Worm (Caenorhabditis elegans) whole organism, L2 larva: ENCODE data around the gene C07E3.8.

ENCODE experiments used
- ama-1 ChIP-seq: fragments of 150-350 bp; optimal IDR thresholded peaks from 2 replicates; lab custom pipeline; 2018; ENCODE audit warnings: inconsistent platforms
- ceh-82 ChIP-seq: fragments of 150-350 bp; optimal IDR thresholded peaks from 2 replicates; lab custom pipeline; 2014; ENCODE audit warnings: missing biosample characterization, missing genetic modification characterization
- gmeb-1 ChIP-seq: fragments of 150-350 bp; optimal IDR thresholded peaks from 2 replicates; lab custom pipeline; 2014; ENCODE audit warnings: missing biosample characterization, missing genetic modification characterization
- lin-13 ChIP-seq: fragments of 150-350 bp; optimal IDR thresholded peaks from 2 replicates; lab custom pipeline; 2014; ENCODE audit warnings: missing biosample characterization, missing genetic modification reagents, missing genetic modification characterization
- lin-39 ChIP-seq: fragments of 150-350 bp; optimal IDR thresholded peaks from 2 replicates; lab custom pipeline; 2014; ENCODE audit warnings: missing biosample characterization, missing genetic modification reagents, missing genetic modification characterization
- mbf-1 ChIP-seq: sonication (generic microtip); optimal IDR thresholded peaks from 2 replicates; lab custom pipeline; 2017; ENCODE audit warnings: missing biosample characterization, missing genetic modification characterization
- nhr-10 ChIP-seq: sonication (generic microtip); optimal IDR thresholded peaks from 2 replicates; lab custom pipeline; 2017; ENCODE audit warnings: missing biosample characterization, missing genetic modification characterization
- nhr-12 ChIP-seq: fragments of 150-350 bp; optimal IDR thresholded peaks from 2 replicates; lab custom pipeline; 2014; ENCODE audit warnings: missing biosample characterization, missing genetic modification characterization
- nhr-237 ChIP-seq: fragments of 150-350 bp; optimal IDR thresholded peaks from 2 replicates; lab custom pipeline; 2014; ENCODE audit warnings: missing biosample characterization, missing genetic modification characterization
- nhr-6 ChIP-seq: fragments of 150-350 bp; optimal IDR thresholded peaks from 2 replicates; lab custom pipeline; 2014; ENCODE audit warnings: missing biosample characterization, missing genetic modification characterization
- nhr-77 ChIP-seq: fragments of 150-350 bp; optimal IDR thresholded peaks from 2 replicates; lab custom pipeline; 2014; ENCODE audit warnings: missing biosample characterization, missing genetic modification characterization
- snpc-4 ChIP-seq: fragments of 150-350 bp; optimal IDR thresholded peaks from 2 replicates; lab custom pipeline; 2014; ENCODE audit warnings: missing biosample characterization, missing genetic modification characterization

DNA sequence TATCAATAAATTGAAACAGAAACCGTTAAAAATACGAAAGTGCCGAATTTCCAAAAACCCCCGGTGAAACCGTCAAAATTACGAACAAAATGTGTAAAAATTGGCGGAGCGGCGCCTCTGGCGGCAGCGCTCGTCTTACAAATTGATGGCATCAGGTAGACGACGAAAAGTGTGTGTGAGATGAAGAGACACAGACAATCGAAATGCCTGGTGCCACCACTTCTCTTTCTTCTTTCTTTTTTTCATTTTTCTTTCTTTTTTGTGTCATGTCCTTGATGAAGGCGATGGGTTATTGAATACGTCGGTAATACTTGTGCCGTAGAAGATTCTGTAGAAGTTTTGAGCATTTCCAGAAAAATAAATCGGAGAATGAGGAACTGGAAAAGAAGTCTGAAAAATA lies 25.8 kb downstream of the C07E3.8 start:
- TF ChIP-seq gmeb-1 (tag; lab: Kevin White, UChicago) (no peak), lin-39 (tag; lab: Kevin White, UChicago) (no peak), nhr-237 (tag; lab: Kevin White, UChicago) (no peak), nhr-77 (no peak), nhr-10 (tag; lab: Kevin White, UChicago) (no peak), mbf-1 (tag; lab: Kevin White, UChicago) (no peak), nhr-6 (tag; lab: Kevin White, UChicago) (no peak), nhr-12 (no peak), ama-1 (lab: Kevin White, UChicago) (no peak), lin-13 (GFP tag; lab: Kevin White, UChicago) (no peak), ceh-82 (tag; lab: Kevin White, UChicago) (no peak), snpc-4 (tag; lab: Kevin White, UChicago) (no peak)
